Fruit fly (Drosophila melanogaster) whole organism, embryonic: ENCODE results near the gene AsnRS.

Experiments used
- ATbp ChIP-seq: fragments of 200-800 bp; sonication (Bioruptor generic); optimal IDR thresholded peaks from 2 replicates; lab custom pipeline; 2017; ENCODE audit warnings: missing biosample characterization, mild to moderate bottlenecking, missing genetic modification characterization, missing genetic modification reagents
- Abd-B ChIP-seq: fragments of 200-800 bp; sonication (Bioruptor generic); optimal IDR thresholded peaks from 2 replicates; lab custom pipeline; 2018; ENCODE audit warnings: missing biosample characterization, mild to moderate bottlenecking, missing genetic modification characterization, moderate library complexity
- Awh ChIP-seq: fragments of 200-800 bp; sonication (Bioruptor generic); IDR thresholded peaks from 2 replicates; pipeline ENCODE4, ENCODE4 v1.3.6; 2022; ENCODE audit warnings: missing biosample characterization, missing genetic modification characterization
- Blimp-1 ChIP-seq: fragments of 200-800 bp; sonication (Bioruptor generic); optimal IDR thresholded peaks from 3 replicates; lab custom pipeline; 2018; ENCODE audit warnings: missing biosample characterization, missing genetic modification characterization, mild to moderate bottlenecking, moderate library complexity, missing genetic modification reagents
- C15 ChIP-seq: fragments of 200-800 bp; sonication (Bioruptor generic); IDR thresholded peaks from 3 replicates; pipeline ENCODE4 v1.3.6; 2022; ENCODE audit warnings: missing biosample characterization, missing genetic modification characterization
- CG10274 ChIP-seq: fragments of 200-800 bp; sonication (Bioruptor generic); optimal IDR thresholded peaks from 3 replicates; lab custom pipeline; 2017; ENCODE audit warnings: missing biosample characterization, mild to moderate bottlenecking, missing genetic modification characterization
- CG10431 ChIP-seq: fragments of 200-800 bp; sonication (Bioruptor generic); optimal IDR thresholded peaks from 3 replicates; lab custom pipeline; 2018; ENCODE audit warnings: missing biosample characterization, mild to moderate bottlenecking, missing genetic modification characterization
- CG11723 ChIP-seq: fragments of 200-800 bp; sonication (Bioruptor generic); optimal IDR thresholded peaks from 2 replicates; lab custom pipeline; 2017; ENCODE audit warnings: missing biosample characterization, mild to moderate bottlenecking, missing genetic modification characterization
- CG12071 ChIP-seq: fragments of 200-800 bp; sonication (Bioruptor generic); optimal IDR thresholded peaks from 3 replicates; lab custom pipeline; 2018; ENCODE audit warnings: missing biosample characterization, mild to moderate bottlenecking, missing genetic modification characterization
- CG14014 ChIP-seq: fragments of 200-800 bp; sonication (Bioruptor generic); IDR thresholded peaks from 2 replicates; pipeline ENCODE4 v1.3.6; 2022; ENCODE audit warnings: missing biosample characterization, missing genetic modification characterization
- CG14710 ChIP-seq: fragments of 200-800 bp; sonication (Bioruptor generic); optimal IDR thresholded peaks from 3 replicates; lab custom pipeline; 2019; ENCODE audit warnings: missing biosample characterization, mild to moderate bottlenecking, missing genetic modification characterization, moderate library complexity
- CG14965 ChIP-seq: fragments of 200-800 bp; sonication (Bioruptor generic); optimal IDR thresholded peaks from 2 replicates; lab custom pipeline; 2016; ENCODE audit warnings: missing biosample characterization, missing genetic modification characterization, borderline replicate concordance
- CG17829 ChIP-seq: fragments of 200-800 bp; optimal IDR thresholded peaks from 2 replicates; lab custom pipeline; 2019; ENCODE audit warnings: missing biosample characterization, mild to moderate bottlenecking, missing genetic modification characterization, moderate library complexity
- CG18599 ChIP-seq: fragments of 200-800 bp; sonication (Bioruptor generic); optimal IDR thresholded peaks from 3 replicates; lab custom pipeline; 2017; ENCODE audit warnings: missing biosample characterization, missing genetic modification characterization, mild to moderate bottlenecking, moderate library complexity, missing genetic modification reagents
- CG2129 ChIP-seq: fragments of 200-800 bp; sonication (Bioruptor generic); IDR thresholded peaks from 2 replicates; pipeline ENCODE4 v1.3.6; 2022; ENCODE audit warnings: missing biosample characterization, missing genetic modification characterization; ENCODE audit not compliant: partially characterized antibody
- CG2202 ChIP-seq: fragments of 200-800 bp; sonication (Bioruptor generic); optimal IDR thresholded peaks from 2 replicates; lab custom pipeline; 2018; ENCODE audit warnings: missing biosample characterization, mild to moderate bottlenecking, missing genetic modification characterization
- CG3281 ChIP-seq: fragments of 200-800 bp; sonication (Bioruptor generic); optimal IDR thresholded peaks from 3 replicates; lab custom pipeline; 2017; ENCODE audit warnings: missing biosample characterization, mild to moderate bottlenecking, missing genetic modification characterization
- CG3407 ChIP-seq: fragments of 200-800 bp; sonication (Bioruptor generic); optimal IDR thresholded peaks from 2 replicates; lab custom pipeline; 2018; ENCODE audit warnings: missing biosample characterization, mild to moderate bottlenecking, missing genetic modification characterization
- CG43689 ChIP-seq: fragments of 200-800 bp; sonication (Bioruptor generic); IDR thresholded peaks from 2 replicates; pipeline ENCODE4 v1.3.6; 2022; ENCODE audit warnings: missing biosample characterization, missing genetic modification characterization
- CG5953 ChIP-seq: fragments of 200-800 bp; sonication (Bioruptor generic); IDR thresholded peaks from 2 replicates; pipeline ENCODE4 v1.3.6; 2022; ENCODE audit warnings: missing biosample characterization, missing genetic modification characterization
- CG6854 ChIP-seq: fragments of 200-800 bp; sonication (Bioruptor generic); optimal IDR thresholded peaks from 3 replicates; lab custom pipeline; 2017; ENCODE audit warnings: missing biosample characterization, mild to moderate bottlenecking, missing genetic modification characterization
- CG7271 ChIP-seq: fragments of 200-800 bp; sonication (Bioruptor generic); optimal IDR thresholded peaks from 2 replicates; lab custom pipeline; 2018; ENCODE audit warnings: missing biosample characterization, mild to moderate bottlenecking, missing genetic modification characterization, moderate library complexity
- CG7987 ChIP-seq: fragments of 200-800 bp; sonication (Bioruptor generic); optimal IDR thresholded peaks from 2 replicates; lab custom pipeline; 2018; ENCODE audit warnings: missing biosample characterization, mild to moderate bottlenecking, missing genetic modification characterization, moderate library complexity
- CTCF ChIP-seq: fragments of 200-800 bp; sonication (Bioruptor generic); optimal IDR thresholded peaks from 2 replicates; lab custom pipeline; 2017; ENCODE audit warnings: missing biosample characterization, mild to moderate bottlenecking, missing genetic modification characterization, moderate library complexity
- Drgx ChIP-seq: fragments of 200-800 bp; sonication (Bioruptor generic); IDR thresholded peaks from 2 replicates; pipeline ENCODE4 v1.3.6; 2022; ENCODE audit warnings: missing biosample characterization, missing genetic modification characterization
- Ets97D ChIP-seq: fragments of 200-800 bp; sonication (Bioruptor generic); optimal IDR thresholded peaks from 3 replicates; lab custom pipeline; 2016; ENCODE audit warnings: missing biosample characterization, missing genetic modification characterization
- GATAe ChIP-seq: fragments of 200-800 bp; sonication (Bioruptor generic); conservative IDR thresholded peaks from 2 replicates; pipeline ENCODE4 v1.3.6; 2022; ENCODE audit warnings: missing biosample characterization, missing genetic modification characterization
- HLH3B ChIP-seq: fragments of 200-800 bp; sonication (Bioruptor generic); IDR thresholded peaks from 2 replicates; pipeline ENCODE4 v1.3.6; 2022; ENCODE audit warnings: missing biosample characterization, missing genetic modification characterization
- HLH4C ChIP-seq: fragments of 200-800 bp; sonication (Bioruptor generic); IDR thresholded peaks from 3 replicates; pipeline ENCODE4 v1.3.6; 2022; ENCODE audit warnings: missing biosample characterization, missing genetic modification characterization; ENCODE audit not compliant: partially characterized antibody
- HLH54F ChIP-seq: fragments of 200-800 bp; sonication (Bioruptor generic); optimal IDR thresholded peaks from 3 replicates; lab custom pipeline; 2016; ENCODE audit warnings: missing biosample characterization, missing genetic modification characterization
- Hr39 ChIP-seq: fragments of >200 bp; optimal IDR thresholded peaks from 2 replicates; lab custom pipeline; 2017
- ab ChIP-seq: fragments of 200-800 bp; sonication (Bioruptor generic); optimal IDR thresholded peaks from 2 replicates; lab custom pipeline; 2016; ENCODE audit warnings: missing biosample characterization, missing genetic modification characterization
- bcd ChIP-seq: fragments of 200-800 bp; sonication (Bioruptor generic); optimal IDR thresholded peaks from 2 replicates; lab custom pipeline; 2017; ENCODE audit warnings: missing biosample characterization, mild to moderate bottlenecking, missing genetic modification characterization
- chm ChIP-seq: fragments of 200-800 bp; sonication (Bioruptor generic); IDR thresholded peaks from 2 replicates; pipeline ENCODE4 v1.3.6; 2022; ENCODE audit warnings: missing biosample characterization, missing genetic modification characterization
- chn ChIP-seq: fragments of 200-800 bp; sonication (Bioruptor generic); optimal IDR thresholded peaks from 2 replicates; lab custom pipeline; 2016; ENCODE audit warnings: missing biosample characterization, missing genetic modification characterization
- da ChIP-seq: fragments of 200-800 bp; sonication (Bioruptor generic); optimal IDR thresholded peaks from 2 replicates; lab custom pipeline; 2016; ENCODE audit warnings: missing biosample characterization, missing genetic modification characterization
- dysf ChIP-seq: fragments of 200-800 bp; sonication (Bioruptor generic); IDR thresholded peaks from 3 replicates; pipeline ENCODE4 v1.3.6; 2022; ENCODE audit warnings: missing biosample characterization, missing genetic modification characterization
- eve ChIP-seq, 2 experiments: fragments of >200 bp; optimal IDR thresholded peaks; 2 replicates each; lab custom pipeline; 2017; ENCODE audit warnings: missing biosample characterization in 2 of 2, missing genetic modification characterization in 2 of 2
- gem ChIP-seq: fragments of 200-800 bp; sonication (Bioruptor generic); optimal IDR thresholded peaks from 2 replicates; lab custom pipeline; 2019; ENCODE audit warnings: missing biosample characterization, mild to moderate bottlenecking, missing genetic modification characterization, moderate library complexity
- hkb ChIP-seq, 2 experiments: fragments of 200-800 bp in 1 of 2; fragments of >200 bp in 1 of 2; sonication (Bioruptor generic) in 1 of 2; IDR thresholded peaks in 1 of 2; optimal IDR thresholded peaks in 1 of 2; 2 replicates each; pipeline versions ENCODE4 v1.3.6 to Lab custom; 2017 to 2022; ENCODE audit warnings: missing biosample characterization in 1 of 2, missing genetic modification characterization in 1 of 2
- lbe ChIP-seq: fragments of 200-800 bp; sonication (Bioruptor generic); optimal IDR thresholded peaks from 2 replicates; lab custom pipeline; 2016; ENCODE audit warnings: missing biosample characterization, mild to moderate bottlenecking, missing genetic modification characterization
- maf-S ChIP-seq: fragments of 200-800 bp; sonication (Bioruptor generic); optimal IDR thresholded peaks from 2 replicates; lab custom pipeline; 2016; ENCODE audit warnings: missing biosample characterization, missing genetic modification characterization
- ro ChIP-seq: fragments of 200-800 bp; sonication (Bioruptor generic); IDR thresholded peaks from 2 replicates; pipeline ENCODE4 v1.3.6; 2022; ENCODE audit warnings: missing biosample characterization, missing genetic modification characterization
- salm ChIP-seq: fragments of 200-800 bp; sonication (Bioruptor generic); optimal IDR thresholded peaks from 2 replicates; lab custom pipeline; 2018; ENCODE audit warnings: missing biosample characterization, mild to moderate bottlenecking, missing genetic modification characterization
- sens ChIP-seq: fragments of 200-800 bp; sonication (Bioruptor generic); peaks from one replicate; lab custom pipeline; 2016; ENCODE audit warnings: missing biosample characterization, missing genetic modification characterization
- sens-2 ChIP-seq: fragments of 200-800 bp; sonication (Bioruptor generic); IDR thresholded peaks from 2 replicates; pipeline ENCODE4 v1.3.6; 2022; ENCODE audit warnings: missing biosample characterization, missing genetic modification characterization
- stc ChIP-seq: fragments of 200-800 bp; sonication (Bioruptor generic); IDR thresholded peaks from 2 replicates; pipeline ENCODE4 v1.3.6; 2022; ENCODE audit warnings: missing biosample characterization, missing genetic modification characterization
- wdn ChIP-seq: fragments of 200-800 bp; sonication (Bioruptor generic); IDR thresholded peaks from 2 replicates; pipeline ENCODE4 v1.3.6; 2022; ENCODE audit warnings: missing biosample characterization, missing genetic modification characterization
- wor ChIP-seq: fragments of 200-800 bp; sonication (Bioruptor generic); IDR thresholded peaks from 2 replicates; pipeline ENCODE4 v1.3.6; 2022; ENCODE audit warnings: missing biosample characterization, missing genetic modification characterization

Gene AsnRS

DNA sequence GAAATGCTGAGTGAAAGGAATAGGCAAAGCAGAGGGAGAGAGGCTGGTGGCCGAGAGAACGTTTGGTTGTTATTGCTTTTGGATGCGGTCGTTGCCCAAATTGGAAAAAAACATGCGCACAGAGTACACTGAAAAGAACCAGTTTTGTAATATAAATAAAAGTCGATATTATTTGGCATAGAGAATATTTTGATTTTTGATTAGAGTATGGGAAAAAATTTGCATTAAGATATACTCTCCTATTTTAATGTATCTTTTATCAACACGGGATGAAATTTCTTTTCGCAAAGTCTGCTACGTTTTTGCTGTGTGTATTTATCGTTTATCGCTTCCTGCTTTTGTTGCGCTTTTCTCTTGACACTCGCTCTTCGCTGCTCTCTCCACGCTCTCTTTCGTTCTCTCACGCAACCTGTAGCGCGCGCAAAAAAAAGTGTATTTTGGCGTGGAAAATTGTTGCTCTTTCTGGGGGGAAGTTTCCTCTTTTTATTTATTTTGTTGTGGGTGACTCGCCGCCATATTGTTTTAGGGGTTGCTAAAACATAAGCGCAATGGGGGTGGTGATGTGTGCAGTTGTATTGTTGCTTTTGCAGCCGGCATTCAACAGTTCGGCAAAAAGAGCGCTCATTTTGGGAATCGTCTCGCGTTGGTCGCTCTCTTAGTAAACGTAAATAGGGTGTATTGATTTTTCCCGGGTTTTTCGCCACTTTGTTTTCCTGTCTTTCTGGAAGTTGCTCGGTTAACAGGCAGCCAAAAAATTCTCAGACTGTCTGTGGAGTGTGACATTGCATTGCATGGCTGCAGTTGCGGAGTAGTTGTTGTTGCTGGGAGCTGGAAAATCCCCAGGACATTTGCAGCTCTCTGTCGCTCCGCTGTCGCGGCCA lies 33.4 kb upstream of the AsnRS start (continued):
- TF ChIP-seq gem (tag; lab: Kevin White, UChicago): peak; percentile 98
- TF ChIP-seq CG12071 (GFP tag; lab: Kevin White, UChicago): peak; percentile 96
- peak; percentile 92 for TF ChIP-seq sens-2 (GFP tag; lab: Robert Waterston, UW)
- peak; percentile 94 for TF ChIP-seq wdn (GFP tag; lab: Robert Waterston, UW)
- TF ChIP-seq Hr39: no peak
- peak; percentile 96 for TF ChIP-seq bcd
- TF ChIP-seq HLH54F (GFP tag; lab: Kevin White, UChicago): peak; percentile 82
- TF ChIP-seq hkb (optimal IDR thresholded peaks at IDR 0.05; lab: Kevin White, UChicago): no peak
- peak; percentile 98 for TF ChIP-seq hkb (GFP tag; IDR thresholded peaks at IDR 0.05; lab: Robert Waterston, UW)
- peak; percentile 81 for TF ChIP-seq lbe (GFP tag; lab: Kevin White, UChicago)
- TF ChIP-seq Blimp-1 (GFP tag; lab: Kevin White, UChicago): peak; percentile 98
- peak; percentile 93 for TF ChIP-seq CG7271
- no peak for TF ChIP-seq CG2129 (GFP tag; lab: Robert Waterston, UW)
- peak; percentile 91 for TF ChIP-seq CG11723 (GFP tag; lab: Kevin White, UChicago)
- peak; percentile 96 for TF ChIP-seq CG14710
- TF ChIP-seq CG10431 (GFP tag; lab: Kevin White, UChicago): peak; percentile 90
- TF ChIP-seq da (GFP tag; lab: Kevin White, UChicago): peak; percentile 91
- peak; percentile 74 for TF ChIP-seq Ets97D
- TF ChIP-seq CG10274 (GFP tag; lab: Kevin White, UChicago): peak; percentile 83
- TF ChIP-seq CTCF (GFP tag; lab: Kevin White, UChicago): peak; percentile 74
- TF ChIP-seq CG14014 (GFP tag; lab: Robert Waterston, UW): peak; percentile 97
- peak; percentile 98 for TF ChIP-seq dysf
- peak; percentile 97 for TF ChIP-seq ATbp
- TF ChIP-seq sens (GFP tag; lab: Kevin White, UChicago): peak; percentile 100
- peak; percentile 92 for TF ChIP-seq CG2202 (tag; lab: Kevin White, UChicago)
- TF ChIP-seq wor (GFP tag; lab: Robert Waterston, UW): peak; percentile 96
- peak; percentile 92 for TF ChIP-seq chn (GFP tag; lab: Kevin White, UChicago)
- peak; percentile 92 for TF ChIP-seq CG5953 (GFP tag; lab: Robert Waterston, UW)
- no peak for TF ChIP-seq HLH4C
- no peak for TF ChIP-seq Abd-B
- TF ChIP-seq Awh: peak; percentile 98
- TF ChIP-seq CG43689: peak; percentile 92
- peak; percentile 97 for TF ChIP-seq chm
- TF ChIP-seq ab (GFP tag; lab: Kevin White, UChicago): peak; percentile 74
- peak; percentile 99 for TF ChIP-seq stc (GFP tag; lab: Robert Waterston, UW)
- peak; percentile 94 for TF ChIP-seq CG3407 (GFP tag; lab: Kevin White, UChicago)
- TF ChIP-seq CG6854 (GFP tag; lab: Kevin White, UChicago): peak; percentile 94
- TF ChIP-seq C15 (GFP tag; lab: Robert Waterston, UW): peak; percentile 92; the same call in 2 of the 3 replicates
- peak; percentile 98 for TF ChIP-seq Drgx (GFP tag; lab: Robert Waterston, UW)
- TF ChIP-seq eve (GFP tag; optimal IDR thresholded peaks at IDR 0.05; lab: Kevin White, UChicago): peak in 1 of 2 experiments; percentile 38
- TF ChIP-seq CG7987 (GFP tag; lab: Kevin White, UChicago): peak; percentile 86
- peak; percentile 67 for TF ChIP-seq CG14965 (GFP tag; lab: Kevin White, UChicago)
- TF ChIP-seq salm (tag; lab: Kevin White, UChicago): peak; percentile 95
- peak; percentile 96 for TF ChIP-seq CG3281
- peak; percentile 98 for TF ChIP-seq HLH3B (GFP tag; lab: Robert Waterston, UW)
- peak; percentile 98 for TF ChIP-seq CG17829 (tag; lab: Kevin White, UChicago)
- peak; percentile 95 for TF ChIP-seq maf-S
- peak; percentile 92 for TF ChIP-seq ro
- peak; percentile 90 for TF ChIP-seq GATAe (GFP tag; lab: Robert Waterston, UW)
- TF ChIP-seq CG18599: peak; percentile 98
